Fruit fly (Drosophila melanogaster): ENCODE data around the gene Cka.
A peak's percentile ranks its signal among the peaks of the same experiment; 100 is the strongest.

Cka gene

DNA sequence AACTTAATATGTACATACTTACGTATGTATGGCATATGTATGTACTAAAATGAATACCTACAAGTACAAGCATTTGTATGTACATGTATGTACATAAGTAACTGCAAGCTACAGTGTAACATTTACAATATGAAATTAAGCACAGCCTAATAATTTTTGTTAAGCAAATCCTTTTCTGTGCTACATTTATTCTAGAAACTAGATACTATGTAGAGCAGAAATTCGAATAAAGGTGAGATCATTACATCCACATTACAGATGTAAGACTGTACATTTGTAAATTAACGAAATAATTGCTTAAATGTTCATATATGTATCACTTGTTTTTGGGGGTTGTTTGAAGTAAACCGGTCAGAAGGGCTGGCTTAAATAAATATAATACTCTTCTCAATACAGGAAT is 38.6 kb upstream of the Cka start (continued):
- TF ChIP-seq Smox (GFP tag; optimal IDR thresholded peaks at IDR 0.05), result peak; percentile 69
- TF ChIP-seq CG6808 (GFP tag; optimal IDR thresholded peaks at IDR 0.05), result no peak
- peak; percentile 68 for TF ChIP-seq topi (GFP tag; optimal IDR thresholded peaks at IDR 0.05)
- no peak for TF ChIP-seq spab (GFP tag; optimal IDR thresholded peaks at IDR 0.05)
- TF ChIP-seq achi (GFP tag; optimal IDR thresholded peaks at IDR 0.05), result peak; percentile 45
- TF ChIP-seq CG8632 (GFP tag; optimal IDR thresholded peaks at IDR 0.05), result peak; percentile 29
- TF ChIP-seq Sox14 (GFP tag; optimal IDR thresholded peaks at IDR 0.05), result peak; percentile 16
- no peak for TF ChIP-seq Gug (GFP tag; IDR thresholded peaks at IDR 0.05)
- TF ChIP-seq net (GFP tag; optimal IDR thresholded peaks at IDR 0.05), result no peak
- TF ChIP-seq Sox102F (GFP tag; optimal IDR thresholded peaks at IDR 0.05), result peak; percentile 47
- no peak for TF ChIP-seq CG8319 (GFP tag; optimal IDR thresholded peaks at IDR 0.05)
- TF ChIP-seq salr (GFP tag; optimal IDR thresholded peaks at IDR 0.05), result no peak
- peak; percentile 62 for TF ChIP-seq cyc (GFP tag; optimal IDR thresholded peaks at IDR 0.05)
- peak; percentile 86 for TF ChIP-seq Hr39 (GFP tag; optimal IDR thresholded peaks at IDR 0.05)
- TF ChIP-seq CG10669 (GFP tag; optimal IDR thresholded peaks at IDR 0.05), result no peak

DNA sequence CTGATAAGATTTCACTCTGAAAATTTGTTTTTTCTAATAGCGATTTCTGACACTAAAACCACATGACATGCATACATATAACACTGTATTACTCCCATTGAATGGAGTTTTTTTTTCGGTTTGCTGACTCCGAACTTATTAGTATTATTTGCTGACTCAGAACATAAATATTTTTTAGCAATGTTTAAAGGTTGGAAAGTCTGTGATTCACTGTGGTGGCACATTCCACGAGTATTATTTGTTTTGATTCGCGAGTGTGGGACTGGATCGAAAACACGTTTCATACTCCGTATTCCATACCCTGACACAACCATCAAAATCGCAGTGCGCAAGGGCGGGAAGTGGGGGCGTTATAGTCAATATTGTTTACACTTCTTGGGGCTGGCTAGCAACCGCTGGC is 37.9 kb upstream of the Cka start:
- TF ChIP-seq svp (GFP tag) (peak; percentile 27), fkh (GFP tag; optimal IDR thresholded peaks at IDR 0.05) (peak; percentile 35), Eip93F (GFP tag; optimal IDR thresholded peaks at IDR 0.05) (no peak)

DNA sequence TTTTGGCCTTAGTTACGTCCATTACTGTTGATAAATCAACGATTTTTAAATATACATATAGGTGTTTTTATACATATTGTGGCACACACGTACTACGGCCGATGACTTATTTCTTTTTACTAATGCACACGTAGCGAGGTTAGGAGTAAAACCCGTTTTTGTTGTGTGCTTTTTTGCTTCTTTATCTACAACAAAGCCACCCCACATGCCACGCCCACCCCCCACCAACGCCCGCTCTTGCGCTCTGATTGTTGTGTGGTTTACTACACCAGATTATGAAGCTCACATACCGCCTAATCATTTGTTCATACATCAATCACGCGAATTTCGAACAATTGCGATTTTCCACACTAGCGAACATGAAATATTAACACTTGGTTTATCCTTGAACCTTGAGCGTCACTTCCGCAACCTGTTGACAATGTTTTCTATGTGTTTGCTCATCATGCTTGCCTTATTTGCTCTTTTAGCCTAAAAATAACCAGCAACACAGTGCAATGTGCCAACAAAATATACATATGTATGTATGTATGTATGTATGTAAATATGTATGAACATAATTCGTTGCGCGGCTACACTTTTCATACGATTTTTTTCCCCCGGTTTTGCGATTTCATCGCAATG is 37.3 kb upstream of the Cka start:
- peak; percentile 25; the same call in 1 of the 3 replicates for TF ChIP-seq CG8119 (GFP tag; IDR thresholded peaks at IDR 0.05)
- TF ChIP-seq CG6276 (GFP tag; optimal IDR thresholded peaks at IDR 0.05), result peak; percentile 23
- TF ChIP-seq svp (GFP tag), result peak; percentile 20
- TF ChIP-seq Eip75B (GFP tag; optimal IDR thresholded peaks at IDR 0.05), result no peak
- TF ChIP-seq dsx (GFP tag; optimal IDR thresholded peaks at IDR 0.05; ENCODE audit: poor library complexity, severe bottlenecking), result no peak
- TF ChIP-seq Ets96B (tag; optimal IDR thresholded peaks at IDR 0.05), result no peak
- 0 out of 3 replicates have a peak, but pooled peaks have one; percentile 5 for TF ChIP-seq CG6163 (GFP tag; IDR thresholded peaks at IDR 0.05)
- no peak for TF ChIP-seq CG6808 (GFP tag; optimal IDR thresholded peaks at IDR 0.05)
- TF ChIP-seq CG4318 (GFP tag; optimal IDR thresholded peaks at IDR 0.05), result no peak
- TF ChIP-seq eg (GFP tag; IDR thresholded peaks at IDR 0.05), result peak; percentile 50; the same call in 1 of the 3 replicates
- TF ChIP-seq net (GFP tag; optimal IDR thresholded peaks at IDR 0.05), result no peak
- TF ChIP-seq cyc (GFP tag; optimal IDR thresholded peaks at IDR 0.05), result no peak
- TF ChIP-seq dac (GFP tag; optimal IDR thresholded peaks at IDR 0.05), result no peak
- TF ChIP-seq CG15336 (GFP tag; IDR thresholded peaks at IDR 0.05), result peak; percentile 31; the same call in 1 of the 2 replicates
- no peak for TF ChIP-seq Eip93F (GFP tag; optimal IDR thresholded peaks at IDR 0.05)

DNA sequence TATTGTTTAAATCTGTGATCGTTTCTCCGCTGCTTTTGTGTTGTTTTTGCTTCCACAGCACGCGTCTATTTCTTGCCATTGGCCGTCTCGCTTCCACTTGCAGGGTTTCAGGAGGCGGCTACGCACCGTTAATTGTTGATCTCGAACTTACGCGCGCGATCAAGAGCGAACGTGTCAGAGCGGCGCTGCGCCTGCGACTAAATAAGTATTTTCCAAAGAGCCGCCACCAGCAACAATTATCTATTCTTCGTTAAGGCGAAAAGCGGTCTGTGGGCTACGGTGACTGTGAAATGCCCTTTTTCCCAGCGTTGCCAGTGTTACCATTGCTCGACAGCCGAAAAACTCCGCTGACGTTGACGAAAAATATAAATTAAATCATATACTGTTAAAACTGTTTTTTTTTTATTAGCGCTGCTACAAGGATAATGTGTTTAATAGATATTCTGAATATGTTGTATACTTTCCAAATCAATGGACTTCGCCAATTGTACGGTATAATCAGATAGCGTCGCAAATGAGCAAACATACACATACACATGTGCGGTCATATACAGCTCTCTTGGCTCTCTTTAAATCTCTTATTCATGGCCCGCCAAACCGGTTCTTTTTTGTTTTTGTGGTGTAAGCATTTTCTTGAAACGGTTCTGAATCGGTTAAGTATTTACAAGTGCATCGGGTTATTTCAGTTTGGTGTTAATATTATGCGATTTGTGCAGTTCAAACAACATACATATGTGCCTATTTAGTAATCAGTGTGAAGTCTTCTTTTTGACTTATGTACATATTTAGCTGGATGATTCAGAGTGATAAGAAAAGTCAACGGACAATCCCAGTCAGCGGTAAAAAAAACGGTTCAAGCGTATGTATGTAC is 36.3 kb upstream of the Cka start, which contains the start of gene pes:
TSS of gene pes (minus strand) at position 201 of the 871 bp plus-strand sequence.
- TF ChIP-seq CG10669 (GFP tag; optimal IDR thresholded peaks at IDR 0.05), result peak; percentile 90
- TF ChIP-seq topi (GFP tag; optimal IDR thresholded peaks at IDR 0.05), result peak; percentile 96
- TF ChIP-seq CG7368 (GFP tag; optimal IDR thresholded peaks at IDR 0.05), result peak; percentile 86
- peak; percentile 51 for TF ChIP-seq CG10631 (GFP tag; optimal IDR thresholded peaks at IDR 0.05)
- peak; percentile 92 for TF ChIP-seq Gug (GFP tag; IDR thresholded peaks at IDR 0.05)
- peak; percentile 53 for TF ChIP-seq vri (GFP tag; optimal IDR thresholded peaks at IDR 0.05)
- TF ChIP-seq CG3919 (GFP tag; optimal IDR thresholded peaks at IDR 0.05), result peak; percentile 94
- peak; percentile 80 for TF ChIP-seq CG3032 (tag; optimal IDR thresholded peaks at IDR 0.05)
- TF ChIP-seq Hr39 (GFP tag; optimal IDR thresholded peaks at IDR 0.05), result peak; percentile 22
- peak; percentile 10 for TF ChIP-seq pdm3 (GFP tag; optimal IDR thresholded peaks at IDR 0.05)
- peak; percentile 82 for TF ChIP-seq Lpt (GFP tag; optimal IDR thresholded peaks at IDR 0.05)
- peak; percentile 80 for TF ChIP-seq dsx (GFP tag; optimal IDR thresholded peaks at IDR 0.05; ENCODE audit: poor library complexity, severe bottlenecking)
- TF ChIP-seq fd85E (GFP tag; optimal IDR thresholded peaks at IDR 0.05), result peak; percentile 84
- TF ChIP-seq CG11902 (GFP tag; optimal IDR thresholded peaks at IDR 0.05), result peak; percentile 92
- peak; percentile 78 for TF ChIP-seq CG34406 (GFP tag; optimal IDR thresholded peaks at IDR 0.05)
- peak; percentile 95 for TF ChIP-seq Met (GFP tag; optimal IDR thresholded peaks at IDR 0.05)
- peak; percentile 95 for TF ChIP-seq Eip75B (GFP tag; optimal IDR thresholded peaks at IDR 0.05)
- peak; percentile 2 for TF ChIP-seq CG1621 (tag; optimal IDR thresholded peaks at IDR 0.05)
- TF ChIP-seq Sox102F (GFP tag; optimal IDR thresholded peaks at IDR 0.05), result peak; percentile 82
- TF ChIP-seq spab (GFP tag; optimal IDR thresholded peaks at IDR 0.05), result peak; percentile 89
- peak; percentile 89 for TF ChIP-seq eg (GFP tag; IDR thresholded peaks at IDR 0.05)
- TF ChIP-seq Hr38 (GFP tag; optimal IDR thresholded peaks at IDR 0.05), result no peak
- TF ChIP-seq cyc (GFP tag; optimal IDR thresholded peaks at IDR 0.05), result peak; percentile 92
- peak; percentile 91 for TF ChIP-seq CG6276 (GFP tag; optimal IDR thresholded peaks at IDR 0.05)
- peak; percentile 81 for TF ChIP-seq CG16779 (tag; optimal IDR thresholded peaks at IDR 0.05)

All from whole organism, prepupa.